Worm (Caenorhabditis elegans) whole organism, L3 larva: ENCODE measurements around the gene str-151.

Experiments
- ceh-82 ChIP-seq: fragments of 150-350 bp; optimal IDR thresholded peaks from 2 replicates; lab custom pipeline; 2014; ENCODE audit warnings: missing biosample characterization, missing genetic modification characterization
- lin-15B ChIP-seq: fragments of 150-350 bp; optimal IDR thresholded peaks from 2 replicates; lab custom pipeline; 2014; ENCODE audit warnings: missing biosample characterization, missing genetic modification characterization
- nhr-25 ChIP-seq: sonication (generic microtip); optimal IDR thresholded peaks from 2 replicates; lab custom pipeline; 2017; ENCODE audit warnings: missing biosample characterization, missing genetic modification characterization
- nhr-28 ChIP-seq: fragments of 150-350 bp; optimal IDR thresholded peaks from 2 replicates; lab custom pipeline; 2014; ENCODE audit warnings: missing biosample characterization, missing genetic modification characterization

- no peak for TF ChIP-seq nhr-28
- no peak for TF ChIP-seq ceh-82
- TF ChIP-seq lin-15B, result no peak
- TF ChIP-seq nhr-25 (tag; lab: Kevin White, UChicago), result no peak
Measured at ce11 chrV:16617462-16617861, 41.5 kb downstream of the str-151 start, which contains the start of gene Y70C5A.4.
